Worm (Caenorhabditis elegans): ENCODE results near the gene T04A8.7.
A peak's percentile ranks its signal among the peaks of the same experiment; 100 is the strongest.

Gene T04A8.7

ce11 chrIII:4659426-4659825, 35.7 kb upstream of the T04A8.7 start:
- TF ChIP-seq ztf-11 (tag; optimal IDR thresholded peaks at IDR 0.05) (no peak), M03D4.4 (tag; optimal IDR thresholded peaks at IDR 0.05) (no peak), lin-32 (GFP tag; optimal IDR thresholded peaks at IDR 0.05) (no peak), blmp-1 (tag; optimal IDR thresholded peaks at IDR 0.05) (no peak), ceh-43 (GFP tag; optimal IDR thresholded peaks at IDR 0.05) (no peak), mls-2 (tag; optimal IDR thresholded peaks at IDR 0.05) (no peak), nhr-28 (tag; optimal IDR thresholded peaks at IDR 0.05) (no peak), elt-3 (tag; optimal IDR thresholded peaks at IDR 0.05) (no peak), unc-39 (tag; optimal IDR thresholded peaks at IDR 0.05) (no peak), ham-2 (GFP tag; optimal IDR thresholded peaks at IDR 0.05) (no peak), mab-5 (tag; optimal IDR thresholded peaks at IDR 0.05) (no peak), flh-1 (GFP tag; optimal IDR thresholded peaks at IDR 0.05) (no peak), sptf-1 (tag; optimal IDR thresholded peaks at IDR 0.05) (no peak), bed-3 (GFP tag; optimal IDR thresholded peaks at IDR 0.05) (no peak), elt-1 (tag; optimal IDR thresholded peaks at IDR 0.05; ENCODE audit: borderline replicate concordance, insufficient read depth) (no peak), ces-1 (GFP tag; optimal IDR thresholded peaks at IDR 0.05) (no peak), mep-1 (tag; optimal IDR thresholded peaks at IDR 0.05) (no peak), tbx-8 (GFP tag; optimal IDR thresholded peaks at IDR 0.05) (no peak), snpc-4 (tag; optimal IDR thresholded peaks at IDR 0.05) (no peak)

DNA sequence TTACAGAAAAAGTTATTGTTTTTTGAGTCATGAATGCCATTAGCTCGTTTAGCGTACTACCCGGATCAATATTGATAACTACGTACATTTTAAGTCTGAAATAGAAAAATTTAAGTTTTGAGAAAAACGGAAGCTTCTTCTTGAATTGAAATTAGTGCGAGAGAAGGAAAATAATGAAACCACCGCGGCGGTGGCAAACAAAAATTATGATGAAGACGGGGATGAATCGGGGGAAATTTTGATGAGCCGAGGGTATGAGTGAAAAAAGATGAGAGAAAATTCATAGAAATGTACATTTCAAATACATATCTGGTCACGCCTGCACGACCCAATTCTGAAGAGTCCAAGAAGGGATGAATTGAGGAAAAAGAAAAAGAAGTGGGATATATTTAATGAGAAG, 29.9 kb upstream of the T04A8.7 start, which contains the start of gene T23F11.4:
TSS of gene T23F11.4 (minus strand) at position 101 of the 400 bp plus-strand sequence.
- TF ChIP-seq ceh-43 (GFP tag; optimal IDR thresholded peaks at IDR 0.05): no peak
- TF ChIP-seq nhr-2 (tag; optimal IDR thresholded peaks at IDR 0.05): no peak
- TF ChIP-seq flh-1 (GFP tag; optimal IDR thresholded peaks at IDR 0.05): no peak
- no peak for TF ChIP-seq nhr-12 (tag; optimal IDR thresholded peaks at IDR 0.05)
- TF ChIP-seq lin-32 (GFP tag; optimal IDR thresholded peaks at IDR 0.05): no peak
- no peak for TF ChIP-seq cnd-1 (tag; optimal IDR thresholded peaks at IDR 0.05)
- TF ChIP-seq ham-2 (GFP tag; optimal IDR thresholded peaks at IDR 0.05): no peak
- TF ChIP-seq lin-13 (tag; optimal IDR thresholded peaks at IDR 0.05): no peak
- no peak for TF ChIP-seq unc-120 (tag; optimal IDR thresholded peaks at IDR 0.05; ENCODE audit: poor library complexity, severe bottlenecking)
- no peak for TF ChIP-seq lsy-2 (tag; optimal IDR thresholded peaks at IDR 0.05)
- no peak for TF ChIP-seq unc-39 (tag; optimal IDR thresholded peaks at IDR 0.05)
- no peak for TF ChIP-seq bed-3 (GFP tag; optimal IDR thresholded peaks at IDR 0.05)
- TF ChIP-seq ceh-83 (GFP tag; optimal IDR thresholded peaks at IDR 0.05): no peak
- TF ChIP-seq tbx-8 (GFP tag; optimal IDR thresholded peaks at IDR 0.05): no peak
- TF ChIP-seq M03D4.4 (tag; optimal IDR thresholded peaks at IDR 0.05): no peak
- no peak for TF ChIP-seq sptf-1 (tag; optimal IDR thresholded peaks at IDR 0.05)

- TF ChIP-seq flh-1 (GFP tag; optimal IDR thresholded peaks at IDR 0.05): no peak
- peak; percentile 62 for TF ChIP-seq ham-2 (GFP tag; optimal IDR thresholded peaks at IDR 0.05)
- no peak for TF ChIP-seq ceh-83 (GFP tag; optimal IDR thresholded peaks at IDR 0.05)
- TF ChIP-seq sptf-1 (tag; optimal IDR thresholded peaks at IDR 0.05): peak; percentile 42
- TF ChIP-seq elt-3 (tag; optimal IDR thresholded peaks at IDR 0.05): no peak
- TF ChIP-seq tbx-8 (GFP tag; optimal IDR thresholded peaks at IDR 0.05): no peak
- TF ChIP-seq lin-13 (tag; optimal IDR thresholded peaks at IDR 0.05): peak; percentile 54
- no peak for TF ChIP-seq blmp-1 (tag; optimal IDR thresholded peaks at IDR 0.05)
- no peak for TF ChIP-seq nhr-2 (tag; optimal IDR thresholded peaks at IDR 0.05)
- peak; percentile 3 for TF ChIP-seq ceh-39 (tag; optimal IDR thresholded peaks at IDR 0.05)
- no peak for TF ChIP-seq bed-3 (GFP tag; optimal IDR thresholded peaks at IDR 0.05)
- TF ChIP-seq ceh-43 (GFP tag; optimal IDR thresholded peaks at IDR 0.05): peak; percentile 40
- peak; percentile 27 for TF ChIP-seq pha-4 (tag; optimal IDR thresholded peaks at IDR 0.05)
- no peak for TF ChIP-seq nhr-76 (tag; optimal IDR thresholded peaks at IDR 0.05)
- no peak for TF ChIP-seq zip-8 (tag; optimal IDR thresholded peaks at IDR 0.05)
- TF ChIP-seq sem-2 (GFP tag; optimal IDR thresholded peaks at IDR 0.05): no peak
- TF ChIP-seq unc-39 (tag; optimal IDR thresholded peaks at IDR 0.05): no peak
- peak; percentile 96 for TF ChIP-seq unc-120 (tag; optimal IDR thresholded peaks at IDR 0.05; ENCODE audit: poor library complexity, severe bottlenecking)
- TF ChIP-seq nhr-28 (tag; optimal IDR thresholded peaks at IDR 0.05): no peak
- TF ChIP-seq mep-1 (tag; optimal IDR thresholded peaks at IDR 0.05): peak; percentile 41
- TF ChIP-seq mab-5 (tag; optimal IDR thresholded peaks at IDR 0.05): no peak
- TF ChIP-seq cnd-1 (tag; optimal IDR thresholded peaks at IDR 0.05): peak; percentile 47
- peak; percentile 73 for TF ChIP-seq unc-62 (GFP tag; optimal IDR thresholded peaks at IDR 0.05)
- no peak for TF ChIP-seq ztf-11 (tag; optimal IDR thresholded peaks at IDR 0.05)
- no peak for TF ChIP-seq mls-2 (tag; optimal IDR thresholded peaks at IDR 0.05)
- peak; percentile 53 for TF ChIP-seq drap-1 (GFP tag; optimal IDR thresholded peaks at IDR 0.05)
- TF ChIP-seq hlh-1 (tag; optimal IDR thresholded peaks at IDR 0.05): peak; percentile 84
- TF ChIP-seq nhr-237 (tag; optimal IDR thresholded peaks at IDR 0.05): no peak
- TF ChIP-seq ces-1 (GFP tag; optimal IDR thresholded peaks at IDR 0.05): peak; percentile 55
- TF ChIP-seq lin-32 (GFP tag; optimal IDR thresholded peaks at IDR 0.05): no peak
- no peak for TF ChIP-seq elt-1 (tag; optimal IDR thresholded peaks at IDR 0.05; ENCODE audit: borderline replicate concordance, insufficient read depth)
- TF ChIP-seq M03D4.4 (tag; optimal IDR thresholded peaks at IDR 0.05): peak; percentile 38
- TF ChIP-seq lsy-2 (tag; optimal IDR thresholded peaks at IDR 0.05): peak; percentile 41
- no peak for TF ChIP-seq snpc-4 (tag; optimal IDR thresholded peaks at IDR 0.05)
- peak; percentile 1 for TF ChIP-seq nhr-12 (tag; optimal IDR thresholded peaks at IDR 0.05)
These were observed 28.3 kb upstream of the T04A8.7 start for ce11 chrIII:4666753-4667400.

Data from whole organism, mixed stage, embryonic.